Worm (Caenorhabditis elegans): ENCODE measurements around the gene gcy-13.

gcy-13 gene

ce11 chrV:12317894-12318553, 51.3 kb downstream of the gcy-13 start, which contains the start of the genes R04F11.5 and R04F11.2 (continued):
- TF ChIP-seq snpc-1.2 (GFP tag; IDR thresholded peaks at IDR 0.05), result no peak
- TF ChIP-seq dve-1 (tag; optimal IDR thresholded peaks at IDR 0.05; ENCODE audit: insufficient read depth), result peak; percentile 81
- TF ChIP-seq dpl-1 (GFP tag; optimal IDR thresholded peaks at IDR 0.05), result peak; percentile 86
- no peak for TF ChIP-seq ceh-28 (tag; optimal IDR thresholded peaks at IDR 0.05)
- no peak for TF ChIP-seq R02D3.7 (tag; optimal IDR thresholded peaks at IDR 0.05)
- TF ChIP-seq F10B5.3 (tag; optimal IDR thresholded peaks at IDR 0.05), result no peak
- no peak for TF ChIP-seq nhr-237 (tag; optimal IDR thresholded peaks at IDR 0.05)
- TF ChIP-seq nhr-11 (tag; optimal IDR thresholded peaks at IDR 0.05), result peak; percentile 47
- TF ChIP-seq hlh-11 (tag; optimal IDR thresholded peaks at IDR 0.05), result peak; percentile 69
- TF ChIP-seq zip-2 (tag; optimal IDR thresholded peaks at IDR 0.05), result no peak
- peak; percentile 2 for TF ChIP-seq nhr-25 (tag; optimal IDR thresholded peaks at IDR 0.05; ENCODE audit: borderline replicate concordance, insufficient read depth)
- no peak for TF ChIP-seq ceh-62 (tag; optimal IDR thresholded peaks at IDR 0.05)
- no peak for TF ChIP-seq mxl-2 (GFP tag; conservative IDR thresholded peaks at IDR 0.05)

- TF ChIP-seq daf-19 (GFP tag; conservative IDR thresholded peaks at IDR 0.05), result no peak
- TF ChIP-seq unc-62 (GFP tag; optimal IDR thresholded peaks at IDR 0.05 in 1 of 2), result no peak
- TF ChIP-seq unc-62 (tag; optimal IDR thresholded peaks at IDR 0.05), result no peak
- TF ChIP-seq lin-15B (tag; optimal IDR thresholded peaks at IDR 0.05), result no peak
- TF ChIP-seq dmd-8 (GFP tag; IDR thresholded peaks at IDR 0.05), result no peak
- TF ChIP-seq zip-11 (GFP tag; IDR thresholded peaks at IDR 0.05), result no peak
These were observed 52.3 kb downstream of the gcy-13 start, which contains the start of gene R04F11.3 for ce11 chrV:12317080-12317479. Gene R04F11.3, minus strand, starts transcription at chrV:12317180.

ce11 chrV:12316076-12316475, 53.3 kb downstream of the gcy-13 start:
- TF ChIP-seq ceh-28 (tag; optimal IDR thresholded peaks at IDR 0.05) (no peak), unc-62 (GFP tag; optimal IDR thresholded peaks at IDR 0.05 in 1 of 2) (peak in 1 of 2 experiments; percentile 98), unc-62 (tag; optimal IDR thresholded peaks at IDR 0.05) (no peak), snpc-4 (tag; optimal IDR thresholded peaks at IDR 0.05) (no peak), nhr-6 (tag; optimal IDR thresholded peaks at IDR 0.05) (no peak), aha-1 (tag) (peak; percentile 49), ceh-62 (tag; optimal IDR thresholded peaks at IDR 0.05) (no peak), mxl-3 (GFP tag; optimal IDR thresholded peaks at IDR 0.05) (no peak)

ce11 chrV:12314413-12314812, 54.9 kb downstream of the gcy-13 start:
- TF ChIP-seq snpc-1.2 (GFP tag; IDR thresholded peaks at IDR 0.05) (no peak), Y105C5A.15 (GFP tag; IDR thresholded peaks at IDR 0.05) (no peak), ces-1 (GFP tag; optimal IDR thresholded peaks at IDR 0.05) (peak; percentile 18), unc-62 (GFP tag; optimal IDR thresholded peaks at IDR 0.05 in 1 of 2) (peak in 1 of 2 experiments; percentile 20), unc-62 (tag; optimal IDR thresholded peaks at IDR 0.05) (no peak), lin-38 (GFP tag; IDR thresholded peaks at IDR 0.05) (0 out of 2 replicates have a peak, but pooled peaks have one; percentile 23), fkh-10 (GFP tag; optimal IDR thresholded peaks at IDR 0.05) (peak; percentile 50), lsy-2 (tag; optimal IDR thresholded peaks at IDR 0.05) (peak in 1 of 2 experiments; percentile 34)

All from whole organism, L4 larva.